Fruit fly (Drosophila melanogaster) ovary, adult (tissue): ENCODE measurements around the gene Moe.

Experiments used
- CG17801 ChIP-seq: fragments of 200-800 bp; optimal IDR thresholded peaks from 2 replicates; lab custom pipeline; 2019; ENCODE audit warnings: missing biosample characterization, mild to moderate bottlenecking, missing genetic modification characterization, moderate library complexity; ENCODE audit not compliant: partially characterized antibody

Moe gene

dm6 chrX:8894315-8895017 lies 3.7 kb downstream of the Moe start:
- peak; percentile 74 for TF ChIP-seq CG17801 (GFP tag; lab: Kevin White, UChicago)

- TF ChIP-seq CG17801 (GFP tag; lab: Kevin White, UChicago), result no peak
Observed at dm6 chrX:8893378-8893912, 4.7 kb downstream of the Moe start.

DNA sequence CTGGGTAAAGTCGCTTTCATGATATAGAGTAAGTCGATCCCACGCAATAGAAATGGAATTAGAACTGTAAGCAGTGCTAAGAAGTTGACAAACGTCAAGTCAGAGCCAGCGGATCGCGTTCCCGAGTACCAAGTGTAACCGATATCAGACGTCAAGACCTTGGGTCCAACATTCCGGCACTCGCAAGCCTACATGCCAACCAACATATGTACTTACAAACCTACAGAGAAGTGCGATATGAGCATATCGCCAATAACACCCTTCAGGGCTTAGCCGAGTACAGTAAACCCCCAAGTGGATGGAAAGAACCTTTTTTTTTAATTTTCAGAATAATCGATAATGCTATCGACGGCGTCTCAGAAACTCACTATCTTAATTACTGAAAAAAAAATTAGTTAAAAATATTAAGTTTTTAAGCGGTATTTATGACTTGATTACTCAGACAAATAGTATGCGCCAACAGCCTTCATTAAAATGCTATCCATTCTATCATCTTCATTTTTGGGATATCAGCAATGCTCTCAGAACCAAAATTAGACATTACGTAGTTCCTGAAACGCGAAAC lies 5.6 kb downstream of the Moe start:
- peak; percentile 35 for TF ChIP-seq CG17801 (GFP tag; lab: Kevin White, UChicago)

dm6 chrX:8891565-8892276 lies 6.4 kb downstream of the Moe start:
- TF ChIP-seq CG17801 (GFP tag; lab: Kevin White, UChicago), result peak; percentile 70

DNA sequence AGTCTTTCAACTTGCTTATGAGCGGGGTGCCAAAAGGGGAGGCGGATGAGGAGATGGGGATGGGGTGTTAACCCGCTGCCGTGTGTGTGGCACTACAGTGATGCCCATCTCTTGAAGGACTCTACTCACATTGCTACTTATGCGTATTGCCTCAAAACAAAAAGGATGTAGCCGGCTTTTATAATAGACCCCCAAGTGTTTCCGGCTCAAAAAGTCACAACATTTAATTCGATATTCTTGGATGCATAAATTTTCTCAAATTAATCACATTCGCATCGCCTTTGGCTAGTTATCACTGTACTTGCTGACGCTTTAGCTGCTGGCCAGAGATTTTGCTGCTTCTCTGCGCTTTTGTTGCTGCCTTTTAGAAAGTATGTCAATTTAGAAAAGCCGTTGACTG lies 7.2 kb downstream of the Moe start:
- no peak for TF ChIP-seq CG17801 (GFP tag; lab: Kevin White, UChicago)

DNA sequence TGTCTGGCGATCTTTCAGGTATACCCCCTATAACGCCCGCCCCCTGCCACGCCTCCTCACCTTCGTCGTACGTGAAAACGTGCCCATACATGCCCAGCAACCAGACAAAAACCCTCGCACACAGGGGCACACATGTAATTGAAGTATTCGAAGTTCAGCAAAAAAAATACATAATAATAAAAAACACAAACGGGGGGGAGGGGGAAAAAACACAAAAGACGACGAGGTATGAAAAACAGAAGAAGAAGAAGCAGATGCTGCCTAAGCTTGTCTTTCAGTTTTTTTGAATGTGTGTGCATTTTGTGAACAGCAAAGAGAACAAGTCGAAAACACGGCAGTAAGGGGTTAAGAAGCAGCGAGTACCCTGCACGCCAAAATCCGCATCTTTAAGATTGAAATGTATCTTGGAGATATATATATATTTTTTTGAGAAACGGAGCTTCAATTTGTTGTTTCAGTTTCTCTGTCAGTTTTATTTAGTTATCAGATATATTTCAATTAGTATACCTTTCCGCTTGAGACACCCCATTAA lies 9.2 kb downstream of the Moe start:
- no peak for TF ChIP-seq CG17801 (GFP tag; lab: Kevin White, UChicago)

DNA sequence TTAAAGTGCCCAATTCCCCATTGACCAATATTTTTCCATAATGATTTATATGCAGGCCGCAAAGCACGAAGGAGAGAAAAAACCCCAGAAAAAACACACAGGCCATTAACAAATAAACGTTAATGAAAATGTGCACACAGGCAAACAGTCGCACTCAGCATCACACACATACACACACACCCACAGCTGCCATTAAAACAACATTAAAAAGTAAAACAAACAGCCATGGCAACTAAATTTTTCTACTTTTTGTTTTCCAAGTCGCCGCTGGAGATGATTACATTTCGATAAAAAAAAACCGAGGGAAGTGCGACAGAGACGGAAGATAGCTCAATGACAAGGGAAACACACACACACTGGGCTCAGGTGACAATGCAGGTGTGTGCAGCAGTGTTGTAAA lies 10.7 kb downstream of the Moe start:
- TF ChIP-seq CG17801 (GFP tag; lab: Kevin White, UChicago), result no peak

DNA sequence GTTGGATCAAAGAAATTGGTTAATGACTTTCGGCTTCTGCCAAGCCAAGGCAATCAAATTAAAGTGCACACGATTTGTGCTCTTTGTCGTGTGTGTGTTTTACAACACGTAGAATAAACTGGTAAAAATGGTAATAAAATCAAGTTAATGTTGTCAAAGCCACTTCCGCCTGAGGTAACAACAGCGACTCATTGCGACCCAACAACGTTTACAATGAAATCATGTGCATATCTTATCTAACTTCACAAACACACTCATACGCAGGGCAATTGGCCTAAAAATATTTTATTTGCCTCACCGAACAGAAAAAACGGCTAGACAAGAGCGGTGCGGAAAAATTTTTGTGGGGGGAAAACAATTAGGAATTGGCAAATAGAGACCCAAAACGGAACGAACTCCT lies 13.0 kb downstream of the Moe start:
- TF ChIP-seq CG17801 (GFP tag; lab: Kevin White, UChicago), result no peak

DNA sequence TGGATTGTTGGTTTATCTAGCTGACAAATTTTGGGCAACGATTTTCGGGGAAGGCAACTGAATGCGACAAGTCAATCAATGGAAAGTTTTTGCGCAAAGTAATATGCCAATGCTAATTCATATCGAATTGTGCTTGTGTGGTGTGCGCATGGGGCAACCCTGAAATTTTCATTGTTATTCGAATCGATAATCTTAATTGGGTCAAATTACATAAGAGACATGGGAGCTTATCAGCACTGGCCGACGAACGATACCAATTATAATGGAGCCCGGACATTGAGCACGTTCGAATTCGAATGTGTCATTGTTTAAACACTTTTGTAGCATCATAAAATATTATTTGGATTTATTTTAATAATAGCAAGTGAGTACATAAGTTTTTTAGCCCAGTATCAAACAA lies 13.5 kb downstream of the Moe start:
- TF ChIP-seq CG17801 (GFP tag; lab: Kevin White, UChicago), result no peak

dm6 chrX:8883954-8884353 lies 14.2 kb downstream of the Moe start:
- no peak for TF ChIP-seq CG17801 (GFP tag; lab: Kevin White, UChicago)

DNA sequence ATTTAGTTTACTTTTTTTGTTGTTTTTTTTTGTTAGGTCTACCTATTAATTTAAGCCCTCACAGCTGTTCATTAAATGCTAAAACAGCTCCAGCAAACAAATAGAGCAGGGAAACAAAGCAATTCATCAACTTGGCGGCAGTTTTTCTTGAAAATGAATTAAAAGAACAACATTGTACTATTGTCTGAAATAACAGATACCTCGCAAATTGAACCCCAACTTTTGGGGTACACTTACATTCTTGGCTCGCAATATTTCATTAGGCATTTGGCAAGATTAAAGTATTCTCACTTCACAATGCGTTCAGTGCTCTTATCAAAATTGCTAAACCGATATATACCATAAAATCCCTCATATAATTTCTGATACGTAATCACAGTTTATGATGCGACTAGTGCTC lies 14.7 kb downstream of the Moe start:
- no peak for TF ChIP-seq CG17801 (GFP tag; lab: Kevin White, UChicago)

- no peak for TF ChIP-seq CG17801 (GFP tag; lab: Kevin White, UChicago)
Observed at dm6 chrX:8881729-8882128, 16.4 kb downstream of the Moe start.

- TF ChIP-seq CG17801 (GFP tag; lab: Kevin White, UChicago), result peak; percentile 89
Observed at dm6 chrX:8878967-8879554, 19.1 kb downstream of the Moe start.

DNA sequence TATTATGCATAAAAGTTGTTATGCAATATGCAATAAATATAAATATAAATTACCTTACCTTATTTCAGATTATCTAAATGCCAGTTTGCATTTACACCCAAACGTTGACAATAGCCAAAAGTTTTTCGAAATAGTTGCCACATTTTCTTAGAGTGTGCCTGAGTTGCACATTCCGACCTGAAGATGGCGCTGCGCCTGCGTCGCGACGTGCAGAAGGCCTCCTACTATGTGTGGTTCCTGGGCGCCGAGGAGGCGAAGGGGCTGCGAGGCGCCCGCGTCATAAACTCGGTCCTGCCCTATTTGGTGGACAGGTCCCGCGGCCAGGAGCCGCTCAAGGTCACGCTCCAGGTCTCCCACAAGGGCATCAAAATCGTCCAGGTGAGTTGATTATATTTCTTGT lies 30.7 kb downstream of the Moe start:
- TF ChIP-seq CG17801 (GFP tag; lab: Kevin White, UChicago), result no peak

DNA sequence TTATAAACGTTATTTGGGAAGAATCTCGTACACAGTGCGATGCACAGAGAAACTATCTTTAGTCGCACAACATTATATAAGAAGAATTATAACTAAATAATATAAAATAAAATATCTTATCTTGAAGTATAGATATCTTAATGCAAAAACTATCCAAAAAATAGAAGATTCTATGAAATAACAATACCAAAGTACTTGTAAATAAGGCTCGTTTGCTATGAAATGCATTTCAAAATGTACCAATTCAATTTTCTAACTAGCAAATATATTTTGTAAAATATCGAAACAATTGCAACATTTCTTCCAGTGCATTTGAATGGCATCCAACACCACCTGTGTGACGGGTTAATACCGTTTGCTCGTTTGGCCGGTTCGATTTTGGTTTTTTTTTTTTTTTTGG lies 31.9 kb downstream of the Moe start:
- TF ChIP-seq CG17801 (GFP tag; lab: Kevin White, UChicago), result no peak
